Worm (Caenorhabditis elegans): ENCODE data around the gene grd-11.

DNA sequence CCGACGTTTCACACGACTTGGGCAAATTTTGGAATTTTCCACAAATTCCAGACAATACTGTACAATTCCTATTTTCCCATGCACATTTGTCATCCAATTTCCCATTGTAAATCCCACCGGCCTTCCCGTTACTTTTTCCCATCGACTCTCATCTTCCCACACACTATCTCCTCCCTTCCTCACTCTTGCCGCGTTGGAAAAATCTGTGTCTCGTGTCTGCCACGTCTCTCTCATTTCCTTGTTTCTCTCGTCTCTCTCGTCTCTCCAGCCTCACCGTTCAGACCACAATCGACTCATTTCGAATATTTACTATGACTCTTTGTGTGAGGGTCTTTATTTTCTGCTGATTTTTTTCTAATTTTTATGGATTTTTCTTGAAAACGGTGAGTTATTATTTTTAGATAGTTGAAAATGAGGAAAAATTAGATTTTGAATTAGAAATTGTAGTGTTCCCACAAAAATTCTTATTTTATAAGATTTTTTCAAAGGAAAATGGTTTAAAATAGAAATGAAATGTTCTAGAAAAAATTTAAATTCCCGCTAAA is 26.6 kb downstream of the grd-11 start, which contains the start of gene K02E2.11:
- TF ChIP-seq ref-1 (GFP tag; conservative IDR thresholded peaks at IDR 0.05) (no peak), flt-1 (GFP tag; IDR thresholded peaks at IDR 0.05) (no peak), tab-1 (GFP tag; IDR thresholded peaks at IDR 0.05) (no peak), ztf-23 (GFP tag; IDR thresholded peaks at IDR 0.05) (no peak), ztf-29 (GFP tag; IDR thresholded peaks at IDR 0.05) (no peak), T22C8.4 (GFP tag; IDR thresholded peaks at IDR 0.05) (no peak), klf-2 (GFP tag; conservative IDR thresholded peaks at IDR 0.05) (no peak), cog-1 (tag; optimal IDR thresholded peaks at IDR 0.05) (no peak), med-1 (GFP tag; optimal IDR thresholded peaks at IDR 0.05; ENCODE audit: insufficient read depth) (no peak)
